Worm (Caenorhabditis elegans): ENCODE data around the gene C13A2.5.

DNA sequence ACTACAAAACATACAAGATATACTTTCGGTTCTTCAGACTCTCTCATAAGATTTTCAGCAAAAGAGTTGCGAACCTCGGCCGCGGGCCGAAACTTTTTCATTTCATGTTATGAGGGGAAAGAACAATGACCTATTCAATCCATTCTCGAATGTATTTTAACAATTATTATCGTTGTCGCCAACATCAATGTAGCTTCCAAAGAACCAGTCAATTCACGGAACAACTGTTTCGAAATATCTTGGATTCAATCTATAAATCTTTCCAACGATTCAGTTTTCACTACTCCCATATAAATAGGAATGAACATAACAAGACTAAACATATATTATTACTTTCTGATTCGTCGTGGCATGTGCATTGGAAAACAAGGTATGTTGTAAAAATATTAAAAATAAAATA lies 31.5 kb downstream of the C13A2.5 start, which contains the start of gene F07G11.1:
- TF ChIP-seq unc-86 (tag; optimal IDR thresholded peaks at IDR 0.05): no peak
- TF ChIP-seq mdl-1 (tag; optimal IDR thresholded peaks at IDR 0.05): no peak
- TF ChIP-seq blmp-1 (tag; optimal IDR thresholded peaks at IDR 0.05): no peak
- TF ChIP-seq mep-1 (tag; optimal IDR thresholded peaks at IDR 0.05): no peak
- TF ChIP-seq nhr-237 (tag; optimal IDR thresholded peaks at IDR 0.05): no peak
- no peak for TF ChIP-seq nhr-90 (tag; optimal IDR thresholded peaks at IDR 0.05; ENCODE audit: poor library complexity)
- TF ChIP-seq elt-2 (tag; optimal IDR thresholded peaks at IDR 0.05): no peak
- no peak for TF ChIP-seq ztf-11 (tag; optimal IDR thresholded peaks at IDR 0.05)
- TF ChIP-seq alr-1 (tag; optimal IDR thresholded peaks at IDR 0.05; ENCODE audit: borderline replicate concordance): no peak
- TF ChIP-seq C04F5.9 (tag; optimal IDR thresholded peaks at IDR 0.05): no peak
- no peak for TF ChIP-seq nhr-85 (tag)

Data from whole organism, L1 larva.